Worm (Caenorhabditis elegans): ENCODE results near the gene C45H4.18.

- TF ChIP-seq nhr-11 (tag; optimal IDR thresholded peaks at IDR 0.05) (no peak), tbx-2 (tag; optimal IDR thresholded peaks at IDR 0.05) (no peak), ZK546.5 (tag; optimal IDR thresholded peaks at IDR 0.05) (no peak), nhr-23 (tag; optimal IDR thresholded peaks at IDR 0.05) (no peak), fkh-2 (tag; optimal IDR thresholded peaks at IDR 0.05) (no peak), unc-62 (GFP tag; optimal IDR thresholded peaks at IDR 0.05) (no peak), elt-3 (tag; optimal IDR thresholded peaks at IDR 0.05) (no peak), egl-27 (tag; optimal IDR thresholded peaks at IDR 0.05) (no peak), ceh-9 (tag; optimal IDR thresholded peaks at IDR 0.05) (no peak), nhr-28 (tag; optimal IDR thresholded peaks at IDR 0.05) (no peak)
Measured at ce11 chrV:2216927-2217326, 41.6 kb downstream of the C45H4.18 start.

Measured in whole organism, L3 larva.